Worm (Caenorhabditis elegans): ENCODE results near the gene tbx-2.

DNA sequence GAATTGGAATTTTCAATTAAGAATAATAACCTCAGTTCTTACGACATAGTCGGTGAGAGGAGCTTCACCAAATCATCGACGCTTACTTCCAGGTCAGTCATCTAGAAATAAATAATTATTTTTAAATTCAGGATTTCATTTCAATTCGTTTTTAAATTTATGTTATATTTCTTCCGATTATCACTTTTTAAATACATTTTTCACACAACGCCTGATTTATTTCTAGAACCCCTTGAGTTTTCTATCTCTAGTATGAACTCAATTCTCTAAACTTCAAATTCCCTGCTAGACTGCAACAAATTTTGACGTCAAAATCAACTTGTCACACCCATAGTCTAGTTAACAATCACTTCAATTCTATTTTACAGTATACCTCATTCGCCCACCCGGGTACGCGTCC lies 13.4 kb upstream of the tbx-2 start, which contains the start of gene Y54H5A.2:
- TF ChIP-seq dao-5 (tag; optimal IDR thresholded peaks at IDR 0.05), result no peak
- TF ChIP-seq W03F9.2 (tag; optimal IDR thresholded peaks at IDR 0.05), result no peak
- no peak for TF ChIP-seq him-1 (tag; optimal IDR thresholded peaks at IDR 0.05)

Measured in whole organism, L4/young adult.